Worm (Caenorhabditis elegans) whole organism, young adult: ENCODE data around the gene F19B10.1.
A peak's percentile ranks its signal among the peaks of the same experiment; 100 is the strongest.

Source experiments
- B0261.1 ChIP-seq: sonication (generic microtip); optimal IDR thresholded peaks from 2 replicates; lab custom pipeline; 2016; ENCODE audit warnings: mild to moderate bottlenecking, missing genetic modification characterization, moderate library complexity, missing compliant biosample characterization
- C06A6.2 ChIP-seq: fragments of 200-800 bp; sonication (Bioruptor generic); conservative IDR thresholded peaks from 2 replicates; pipeline ENCODE4 v1.3.6; 2022; ENCODE audit warnings: missing genetic modification characterization, missing compliant biosample characterization
- C17E4.6 ChIP-seq: fragments of 200-800 bp; sonication (Bioruptor generic); IDR thresholded peaks from 2 replicates; pipeline ENCODE4 v1.3.6; 2022; ENCODE audit warnings: missing genetic modification reagents, missing genetic modification characterization, missing compliant biosample characterization
- F33H1.4 ChIP-seq: fragments of 200-800 bp; sonication (Bioruptor generic); IDR thresholded peaks from 2 replicates; pipeline ENCODE4 v1.3.6; 2022; ENCODE audit warnings: missing genetic modification reagents, missing genetic modification characterization, missing compliant biosample characterization
- F49E8.2 ChIP-seq: sonication (generic microtip); optimal IDR thresholded peaks from 3 replicates; lab custom pipeline; 2017; ENCODE audit warnings: missing genetic modification characterization, mild to moderate bottlenecking, missing compliant biosample characterization, antibody characterized with exemption, moderate library complexity; ENCODE audit not compliant: insufficient read depth
- F57A8.1 ChIP-seq: fragments of 200-800 bp; sonication (Bioruptor generic); optimal IDR thresholded peaks from 2 replicates; lab custom pipeline; 2018; ENCODE audit warnings: mild to moderate bottlenecking, missing genetic modification characterization, moderate library complexity, missing compliant biosample characterization
- Y56A3A.18 ChIP-seq: fragments of 200-800 bp; sonication (Bioruptor generic); IDR thresholded peaks from 2 replicates; pipeline ENCODE4 v1.3.6; 2022; ENCODE audit warnings: missing genetic modification reagents, missing genetic modification characterization, missing compliant biosample characterization
- Y79H2A.3 ChIP-seq: fragments of 200-800 bp; sonication (Bioruptor generic); conservative IDR thresholded peaks from 2 replicates; pipeline ENCODE4 v1.3.6; 2022; ENCODE audit warnings: missing genetic modification reagents, missing genetic modification characterization, missing compliant biosample characterization
- ama-1 ChIP-seq, 3 experiments: fragments of 150-350 bp in 1 of 3; sonication (generic microtip) in 2 of 3; optimal IDR thresholded peaks; 2 replicates each; lab custom pipeline; 2014 to 2018; ENCODE audit warnings: missing biosample characterization in 2 of 3, missing genetic modification characterization in 2 of 3, missing genetic modification reagents in 2 of 3
- aptf-2 ChIP-seq: fragments of 200-800 bp; sonication (Bioruptor generic); conservative IDR thresholded peaks from 2 replicates; pipeline ENCODE4 v1.3.6; 2022; ENCODE audit warnings: missing genetic modification reagents, missing genetic modification characterization, missing compliant biosample characterization
- attf-6 ChIP-seq: fragments of 200-800 bp; sonication (Bioruptor generic); IDR thresholded peaks from 2 replicates; pipeline ENCODE4 v1.3.6; 2022; ENCODE audit warnings: missing genetic modification reagents, missing genetic modification characterization, missing compliant biosample characterization
- ccch-3 ChIP-seq: fragments of 200-800 bp; sonication (Bioruptor generic); optimal IDR thresholded peaks from 2 replicates; lab custom pipeline; 2018; ENCODE audit warnings: mild to moderate bottlenecking, missing genetic modification characterization, missing compliant biosample characterization
- ceh-79 ChIP-seq: sonication (generic microtip); optimal IDR thresholded peaks from 2 replicates; lab custom pipeline; 2017; ENCODE audit warnings: mild to moderate bottlenecking, missing genetic modification characterization, missing compliant biosample characterization
- chd-7 ChIP-seq: sonication (generic microtip); optimal IDR thresholded peaks from 2 replicates; lab custom pipeline; 2016; ENCODE audit warnings: mild to moderate bottlenecking, missing genetic modification characterization, moderate library complexity, missing compliant biosample characterization
- dox-1 ChIP-seq: fragments of 200-800 bp; sonication (Bioruptor generic); IDR thresholded peaks from 2 replicates; pipeline ENCODE4 v1.3.6; 2022; ENCODE audit warnings: missing genetic modification reagents, missing genetic modification characterization, missing compliant biosample characterization
- dpff-1 ChIP-seq: sonication (generic microtip); optimal IDR thresholded peaks from 2 replicates; lab custom pipeline; 2017; ENCODE audit warnings: mild to moderate bottlenecking, missing genetic modification characterization, missing compliant biosample characterization
- efl-1 ChIP-seq: fragments of 150-350 bp; optimal IDR thresholded peaks from 2 replicates; lab custom pipeline; 2014; ENCODE audit warnings: missing biosample characterization, missing genetic modification reagents, missing genetic modification characterization
- egl-18 ChIP-seq: fragments of 200-800 bp; sonication (Bioruptor generic); IDR thresholded peaks from 2 replicates; pipeline ENCODE4 v1.3.6; 2022; ENCODE audit warnings: missing genetic modification reagents, missing genetic modification characterization, missing compliant biosample characterization
- him-1 ChIP-seq: sonication (generic microtip); optimal IDR thresholded peaks from 2 replicates; lab custom pipeline; 2016; ENCODE audit warnings: missing genotype, missing genetic modification reagents, missing genetic modification characterization, missing compliant biosample characterization
- hmg-20 ChIP-seq: fragments of 200-800 bp; sonication (Bioruptor generic); IDR thresholded peaks from 2 replicates; pipeline ENCODE4 v1.3.6; 2022; ENCODE audit warnings: missing genetic modification reagents, missing genetic modification characterization, missing compliant biosample characterization
- let-526 ChIP-seq: fragments of 200-800 bp; sonication (Bioruptor generic); IDR thresholded peaks from 2 replicates; pipeline ENCODE4 v1.3.6; 2022; ENCODE audit warnings: missing genetic modification reagents, missing genetic modification characterization, missing compliant biosample characterization
- lin-26 ChIP-seq: fragments of 200-800 bp; sonication (Bioruptor generic); IDR thresholded peaks from 2 replicates; pipeline ENCODE4 v1.3.6; 2022; ENCODE audit warnings: missing genetic modification reagents, missing genetic modification characterization, missing compliant biosample characterization
- lin-35 ChIP-seq, 3 experiments: fragments of 150-350 bp in 2 of 3; sonication (generic microtip) in 1 of 3; optimal IDR thresholded peaks; 2 replicates each; lab custom pipeline; 2014 to 2018; ENCODE audit warnings: missing biosample characterization in 3 of 3, missing genetic modification characterization in 3 of 3, missing genetic modification reagents in 3 of 3
- lir-1 ChIP-seq: fragments of 200-800 bp; sonication (Bioruptor generic); conservative IDR thresholded peaks from 2 replicates; pipeline ENCODE4 v1.3.6; 2022; ENCODE audit warnings: missing genetic modification reagents, missing genetic modification characterization, missing compliant biosample characterization
- lsl-1 ChIP-seq: fragments of 200-800 bp; sonication (Bioruptor generic); optimal IDR thresholded peaks from 2 replicates; lab custom pipeline; 2018; ENCODE audit warnings: mild to moderate bottlenecking, missing genetic modification characterization, moderate library complexity, missing compliant biosample characterization
- madf-10 ChIP-seq: sonication (generic microtip); optimal IDR thresholded peaks from 2 replicates; lab custom pipeline; 2016; ENCODE audit warnings: mild to moderate bottlenecking, missing genetic modification characterization, missing compliant biosample characterization
- madf-6 ChIP-seq: fragments of 200-800 bp; sonication (Bioruptor generic); IDR thresholded peaks from 2 replicates; pipeline ENCODE4 v1.3.6; 2022; ENCODE audit warnings: missing genetic modification reagents, missing genetic modification characterization, missing compliant biosample characterization
- mcd-1 ChIP-seq: fragments of 200-800 bp; sonication (Bioruptor generic); IDR thresholded peaks from 2 replicates; pipeline ENCODE4 v1.3.6; 2022; ENCODE audit warnings: missing genetic modification reagents, missing genetic modification characterization, missing compliant biosample characterization
- mel-28 ChIP-seq: sonication (generic microtip); optimal IDR thresholded peaks from 2 replicates; lab custom pipeline; 2016; ENCODE audit warnings: borderline replicate concordance, mild to moderate bottlenecking, missing genetic modification characterization, missing compliant biosample characterization
- nfya-2 ChIP-seq: fragments of 200-800 bp; sonication (Bioruptor generic); IDR thresholded peaks from 2 replicates; pipeline ENCODE4 v1.3.6; 2022; ENCODE audit warnings: missing genetic modification reagents, missing genetic modification characterization, missing compliant biosample characterization
- nfyb-1 ChIP-seq: fragments of 200-800 bp; sonication (Bioruptor generic); IDR thresholded peaks from 2 replicates; pipeline ENCODE4 v1.3.6; 2022; ENCODE audit warnings: missing genetic modification reagents, missing genetic modification characterization, missing compliant biosample characterization
- nhr-120 ChIP-seq: fragments of 200-800 bp; sonication (Bioruptor generic); IDR thresholded peaks from 2 replicates; pipeline ENCODE4 v1.3.6; 2022; ENCODE audit warnings: missing genetic modification characterization, missing compliant biosample characterization
- pbrm-1 ChIP-seq: fragments of 200-800 bp; sonication (Bioruptor generic); IDR thresholded peaks from 2 replicates; pipeline ENCODE4 v1.3.6; 2022; ENCODE audit warnings: missing genetic modification reagents, missing genetic modification characterization, missing compliant biosample characterization
- rec-8 ChIP-seq, 2 experiments: sonication (generic microtip); optimal IDR thresholded peaks; 2 replicates each; lab custom pipeline; 2016; ENCODE audit warnings: mild to moderate bottlenecking in 2 of 2, missing genetic modification characterization in 2 of 2, missing genetic modification reagents in 2 of 2, missing genotype in 2 of 2, missing biosample characterization in 1 of 2, missing compliant biosample characterization in 1 of 2, moderate library complexity in 1 of 2
- repo-1 ChIP-seq: sonication (generic microtip); optimal IDR thresholded peaks from 2 replicates; lab custom pipeline; 2017; ENCODE audit warnings: mild to moderate bottlenecking, missing genetic modification characterization, missing compliant biosample characterization
- ztf-18 ChIP-seq: sonication (generic microtip); optimal IDR thresholded peaks from 2 replicates; lab custom pipeline; 2016; ENCODE audit warnings: missing genotype, mild to moderate bottlenecking, missing genetic modification characterization, missing compliant biosample characterization
- ztf-22 ChIP-seq: fragments of 200-800 bp; sonication (Bioruptor generic); optimal IDR thresholded peaks from 2 replicates; lab custom pipeline; 2018; ENCODE audit warnings: mild to moderate bottlenecking, missing genetic modification characterization, moderate library complexity, missing compliant biosample characterization
- ztf-25 ChIP-seq: fragments of 200-800 bp; sonication (Bioruptor generic); IDR thresholded peaks from 2 replicates; pipeline ENCODE4 v1.3.6; 2022; ENCODE audit warnings: missing genetic modification reagents, missing genetic modification characterization, missing compliant biosample characterization
- ztf-28 ChIP-seq: fragments of 200-800 bp; sonication (Bioruptor generic); IDR thresholded peaks from 2 replicates; pipeline ENCODE4 v1.3.6; 2022; ENCODE audit warnings: missing genetic modification reagents, missing genetic modification characterization, missing compliant biosample characterization
- ztf-6 ChIP-seq: fragments of 200-800 bp; sonication (Bioruptor generic); IDR thresholded peaks from 2 replicates; pipeline ENCODE4 v1.3.6; 2022; ENCODE audit warnings: missing genetic modification reagents, missing genetic modification characterization, missing compliant biosample characterization

Gene F19B10.1

DNA sequence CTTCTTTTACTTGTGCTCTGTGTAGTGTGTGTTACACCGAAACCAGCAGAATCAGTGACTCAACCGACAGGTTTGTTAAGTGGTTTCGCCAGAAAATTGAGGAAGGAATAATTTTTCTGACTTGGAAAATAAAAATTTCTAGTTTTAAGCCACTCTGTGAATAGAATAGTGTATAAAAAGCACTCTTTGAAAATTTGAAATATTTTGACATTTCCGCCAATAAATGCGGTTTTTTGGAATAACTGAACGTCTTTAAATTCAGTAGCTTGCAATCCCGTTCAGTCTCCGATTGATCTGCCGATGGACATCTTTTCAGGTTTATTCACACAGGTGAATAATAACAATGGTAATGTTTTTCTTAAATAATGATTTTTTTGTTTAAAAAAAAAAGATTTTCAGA is 18.5 kb upstream of the F19B10.1 start, which contains the start of gene F19B10.3:
Gene F19B10.3 (plus strand): TSS at position 301 of the 400 bp plus-strand sequence.
- TF ChIP-seq Y56A3A.18, result no peak
- no peak for TF ChIP-seq nfya-2 (GFP tag; lab: Robert Waterston, UW)
- no peak for TF ChIP-seq dpff-1 (tag; lab: Kevin White, UChicago)
- no peak for TF ChIP-seq chd-7 (tag; lab: Kevin White, UChicago)
- no peak for TF ChIP-seq ccch-3
- TF ChIP-seq efl-1 (GFP tag; lab: Kevin White, UChicago), result no peak
- no peak for TF ChIP-seq let-526 (GFP tag; lab: Robert Waterston, UW)
- TF ChIP-seq dox-1 (GFP tag; lab: Robert Waterston, UW), result no peak
- TF ChIP-seq him-1 (tag; lab: Kevin White, UChicago), result no peak
- TF ChIP-seq madf-6 (GFP tag; lab: Robert Waterston, UW), result no peak
- no peak for TF ChIP-seq B0261.1 (tag; lab: Kevin White, UChicago)
- no peak for TF ChIP-seq F57A8.1
- TF ChIP-seq F33H1.4 (GFP tag; lab: Robert Waterston, UW), result no peak
- no peak for TF ChIP-seq ama-1 (optimal IDR thresholded peaks at IDR 0.05; lab: Kevin White, UChicago)
- no peak for TF ChIP-seq ama-1 (GFP tag; optimal IDR thresholded peaks at IDR 0.05; lab: Kevin White, UChicago)
- TF ChIP-seq, all 124 proteins: peak for 0

DNA sequence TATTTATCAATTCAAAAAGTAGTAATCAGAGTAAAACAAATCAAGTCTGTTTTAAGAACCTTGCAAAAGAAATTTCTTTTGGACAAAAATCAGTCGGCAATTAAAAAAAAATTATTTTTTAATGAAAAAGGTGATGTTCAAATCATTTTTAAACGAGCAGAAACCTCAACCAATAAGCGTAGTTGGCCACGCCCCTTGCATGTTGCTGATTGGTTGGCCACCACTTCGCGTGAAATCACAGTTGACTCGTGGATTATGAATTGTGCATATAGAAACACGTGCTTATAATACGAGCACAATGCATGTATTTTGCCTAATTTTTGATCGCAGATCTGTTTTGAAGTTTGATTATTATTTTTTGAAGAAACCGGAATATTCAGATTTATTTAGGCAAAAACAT is 17.8 kb upstream of the F19B10.1 start:
- TF ChIP-seq nfyb-1 (GFP tag; lab: Robert Waterston, UW) (0 out of 2 replicates have a peak, but pooled peaks have one; percentile 50), efl-1 (GFP tag; lab: Kevin White, UChicago) (no peak)

ce11 chrII:3669315-3669714 is 13.7 kb upstream of the F19B10.1 start, which contains the start of gene srx-97:
TSS of gene srx-97 (minus strand) at chrII:3669415.
- TF ChIP-seq C06A6.2 (GFP tag; lab: Robert Waterston, UW) (no peak), madf-10 (no peak), ztf-25 (GFP tag; lab: Robert Waterston, UW) (no peak), attf-6 (GFP tag; lab: Robert Waterston, UW) (no peak), Y79H2A.3 (no peak), dpff-1 (tag; lab: Kevin White, UChicago) (no peak), lir-1 (GFP tag; lab: Robert Waterston, UW) (no peak), C17E4.6 (no peak), ztf-18 (tag; lab: Kevin White, UChicago) (no peak), repo-1 (tag; lab: Kevin White, UChicago) (no peak), F33H1.4 (GFP tag; lab: Robert Waterston, UW) (no peak), let-526 (GFP tag; lab: Robert Waterston, UW) (no peak)

ce11 chrII:3670956-3671355 is 12.0 kb upstream of the F19B10.1 start, which contains the start of gene srx-98:
TSS of gene srx-98 (minus strand) at chrII:3671056.
- TF ChIP-seq rec-8 (tag; optimal IDR thresholded peaks at IDR 0.05; lab: Kevin White, UChicago) (no peak), aptf-2 (no peak), mel-28 (tag; lab: Kevin White, UChicago) (no peak), ztf-28 (GFP tag; lab: Robert Waterston, UW) (no peak), mcd-1 (GFP tag; lab: Robert Waterston, UW) (no peak), ztf-25 (GFP tag; lab: Robert Waterston, UW) (no peak), F49E8.2 (tag; lab: Kevin White, UChicago) (no peak), egl-18 (GFP tag; lab: Robert Waterston, UW) (no peak), ceh-79 (tag; lab: Kevin White, UChicago) (no peak), ztf-22 (GFP tag; lab: Kevin White, UChicago) (no peak), pbrm-1 (GFP tag; lab: Robert Waterston, UW) (no peak), lin-26 (no peak), lsl-1 (no peak), ztf-6 (GFP tag; lab: Robert Waterston, UW) (no peak), B0261.1 (tag; lab: Kevin White, UChicago) (no peak), ama-1 (optimal IDR thresholded peaks at IDR 0.05; lab: Kevin White, UChicago) (no peak), ama-1 (GFP tag; optimal IDR thresholded peaks at IDR 0.05; lab: Kevin White, UChicago) (no peak), nhr-120 (GFP tag; lab: Robert Waterston, UW) (no peak), lin-35 (GFP tag; optimal IDR thresholded peaks at IDR 0.05; lab: Kevin White, UChicago) (no peak), hmg-20 (GFP tag; lab: Robert Waterston, UW) (no peak), nfyb-1 (GFP tag; lab: Robert Waterston, UW) (no peak)
